Worm (Caenorhabditis elegans): ENCODE measurements around the gene hcp-2.

- TF ChIP-seq ceh-13 (GFP tag; optimal IDR thresholded peaks at IDR 0.05) (no peak), tbx-11 (GFP tag; IDR thresholded peaks at IDR 0.05) (no peak), hmg-4 (GFP tag; optimal IDR thresholded peaks at IDR 0.05) (peak; percentile 72), ama-1 (optimal IDR thresholded peaks at IDR 0.05) (no peak), pes-1 (GFP tag; IDR thresholded peaks at IDR 0.05) (no peak), flt-1 (GFP tag; IDR thresholded peaks at IDR 0.05) (no peak; the same call in 1 of the 2 replicates), hnd-1 (tag; optimal IDR thresholded peaks at IDR 0.05) (no peak), tra-4 (tag; optimal IDR thresholded peaks at IDR 0.05) (no peak), B0310.2 (tag; optimal IDR thresholded peaks at IDR 0.05) (no peak), aly-1 (tag; optimal IDR thresholded peaks at IDR 0.05) (no peak), ceh-36 (tag; optimal IDR thresholded peaks at IDR 0.05) (no peak), sea-1 (GFP tag; conservative IDR thresholded peaks at IDR 0.05) (no peak), hmbx-1 (tag; optimal IDR thresholded peaks at IDR 0.05) (no peak), tbx-37 (GFP tag; conservative IDR thresholded peaks at IDR 0.05) (no peak)
Measured at ce11 chrV:9692109-9692581, 46.5 kb downstream of the hcp-2 start, which contains the start of gene ztf-9.

Measured in whole organism, early embryonic.